Worm (Caenorhabditis elegans) whole organism, L4 larva: Measurements from ENCODE around the gene fbxc-7.
"Not testable (repeated sequence)": the region's sequence is repeated elsewhere in the genome, so short reads cannot be mapped to it uniquely, and the experiment has no call there.

ENCODE experiments used
- ZK546.5 ChIP-seq, 2 experiments: sonication (generic microtip); optimal IDR thresholded peaks; 2 replicates each; lab custom pipeline; 2017; ENCODE audit warnings: missing biosample characterization in 2 of 2, missing genetic modification characterization in 2 of 2
- ama-1 ChIP-seq: fragments of 150-350 bp; optimal IDR thresholded peaks from 2 replicates; lab custom pipeline; 2014; ENCODE audit warnings: inconsistent platforms, mixed read lengths
- arid-1 ChIP-seq: fragments of 200-800 bp; sonication (Bioruptor generic); conservative IDR thresholded peaks from 2 replicates; pipeline ENCODE4 v1.3.6; 2022; ENCODE audit warnings: missing genetic modification reagents, missing genetic modification characterization, missing compliant biosample characterization
- jun-1 ChIP-seq: fragments of 150-350 bp; optimal IDR thresholded peaks from 2 replicates; lab custom pipeline; 2014; ENCODE audit warnings: missing biosample characterization, missing genetic modification reagents, missing genetic modification characterization
- lsy-2 ChIP-seq, 2 experiments: fragments of 150-350 bp in 1 of 2; sonication (generic microtip) in 1 of 2; optimal IDR thresholded peaks; 2 replicates each; lab custom pipeline; 2014 to 2017; ENCODE audit warnings: missing biosample characterization in 2 of 2, missing genetic modification characterization in 2 of 2
- mdl-1 ChIP-seq, 2 experiments: fragments of 150-350 bp in 1 of 2; sonication (generic microtip) in 1 of 2; optimal IDR thresholded peaks; 2 replicates each; lab custom pipeline; 2014 to 2017; ENCODE audit warnings: missing biosample characterization in 2 of 2, missing genetic modification characterization in 2 of 2
- unc-130 ChIP-seq: sonication (generic microtip); optimal IDR thresholded peaks from 2 replicates; lab custom pipeline; 2016; ENCODE audit warnings: missing genetic modification reagents, missing genetic modification characterization, missing compliant biosample characterization
- unc-39 ChIP-seq: sonication (generic microtip); optimal IDR thresholded peaks from 2 replicates; lab custom pipeline; 2017; ENCODE audit warnings: missing biosample characterization, missing genetic modification characterization

- TF ChIP-seq arid-1; unc-130 (GFP tag; lab: Kevin White, UChicago); jun-1; unc-39 (tag; lab: Kevin White, UChicago); ama-1 (lab: Kevin White, UChicago); mdl-1 (tag; optimal IDR thresholded peaks at IDR 0.05; lab: Kevin White, UChicago); lsy-2 (tag; optimal IDR thresholded peaks at IDR 0.05; lab: Kevin White, UChicago); ZK546.5 (tag; optimal IDR thresholded peaks at IDR 0.05; lab: Kevin White, UChicago): not testable (repeated sequence)
These were observed 31.0 kb downstream of the fbxc-7 start, which contains the start of gene fbxc-40 for ce11 chrII:985703-986102.
